Fruit fly (Drosophila melanogaster): ENCODE data around the gene RhoGAP68F.

Gene RhoGAP68F

dm6 chr3L:12178847-12179437 lies 40.3 kb downstream of the RhoGAP68F start (continued):
- TF ChIP-seq bbx (GFP tag; IDR thresholded peaks at IDR 0.05; ENCODE audit: partially characterized antibody) (no peak), CG8944 (GFP tag; optimal IDR thresholded peaks at IDR 0.05) (no peak), dan (GFP tag; IDR thresholded peaks at IDR 0.05) (no peak), trh (GFP tag; optimal IDR thresholded peaks at IDR 0.05) (no peak), sug (tag; optimal IDR thresholded peaks at IDR 0.05) (peak; percentile 23), CG4820 (GFP tag; optimal IDR thresholded peaks at IDR 0.05) (no peak), Med (GFP tag) (peak; percentile 67), nom (GFP tag; optimal IDR thresholded peaks at IDR 0.05) (no peak), CG15696 (tag; optimal IDR thresholded peaks at IDR 0.05) (no peak), CG15479 (GFP tag; optimal IDR thresholded peaks at IDR 0.05) (no peak), inv (GFP tag; IDR thresholded peaks at IDR 0.05; ENCODE audit: partially characterized antibody) (no peak), Aef1 (GFP tag; IDR thresholded peaks at IDR 0.05) (no peak), CG9817 (tag; optimal IDR thresholded peaks at IDR 0.05) (no peak), CG4360 (GFP tag; IDR thresholded peaks at IDR 0.05) (no peak), Bteb2 (GFP tag; optimal IDR thresholded peaks at IDR 0.05) (no peak), Dek (tag; optimal IDR thresholded peaks at IDR 0.05) (no peak), CG31365 (tag; optimal IDR thresholded peaks at IDR 0.05) (no peak), slbo (GFP tag; IDR thresholded peaks at IDR 0.05) (peak; percentile 50), esg (GFP tag; conservative IDR thresholded peaks at IDR 0.05) (0 out of 2 replicates have a peak, but pooled peaks have one; percentile 13), CG7745 (tag; optimal IDR thresholded peaks at IDR 0.05) (no peak), ems (GFP tag; optimal IDR thresholded peaks at IDR 0.05) (no peak), her (GFP tag; optimal IDR thresholded peaks at IDR 0.05) (no peak), Sry-β (GFP tag; optimal IDR thresholded peaks at IDR 0.05) (no peak), ab (GFP tag; optimal IDR thresholded peaks at IDR 0.05) (no peak), Hr78 (GFP tag; optimal IDR thresholded peaks at IDR 0.05) (peak in 1 of 2 experiments; percentile 22), ara (GFP tag; IDR thresholded peaks at IDR 0.05) (no peak), Dll (GFP tag; IDR thresholded peaks at IDR 0.05; ENCODE audit: partially characterized antibody) (no peak), vnd (GFP tag; IDR thresholded peaks at IDR 0.05; ENCODE audit: partially characterized antibody) (no peak), D19A (tag; optimal IDR thresholded peaks at IDR 0.05) (no peak), CG11560 (tag; IDR thresholded peaks at IDR 0.05) (no peak), CG3065 (GFP tag; optimal IDR thresholded peaks at IDR 0.05) (no peak), NfI (GFP tag; optimal IDR thresholded peaks at IDR 0.05) (no peak), Sin3A (optimal IDR thresholded peaks at IDR 0.05) (no peak), CG8281 (tag; optimal IDR thresholded peaks at IDR 0.05) (no peak), CG9727 (GFP tag; optimal IDR thresholded peaks at IDR 0.05) (no peak), seq (GFP tag; IDR thresholded peaks at IDR 0.05) (no peak), CG34224 (GFP tag; IDR thresholded peaks at IDR 0.05; ENCODE audit: partially characterized antibody) (no peak), gce (GFP tag; IDR thresholded peaks at IDR 0.05) (0 out of 3 replicates have a peak, but pooled peaks have one; percentile 21), ttk (GFP tag; IDR thresholded peaks at IDR 0.05) (no peak), Lim3 (GFP tag; IDR thresholded peaks at IDR 0.05) (no peak), croc (GFP tag; conservative IDR thresholded peaks at IDR 0.05) (no peak), Fer1 (GFP tag; optimal IDR thresholded peaks at IDR 0.05) (no peak), cg (GFP tag; optimal IDR thresholded peaks at IDR 0.05) (no peak), Awh (GFP tag; IDR thresholded peaks at IDR 0.05) (no peak), CG30403 (GFP tag; optimal IDR thresholded peaks at IDR 0.05) (no peak), CG3726 (GFP tag; IDR thresholded peaks at IDR 0.05) (no peak), Drgx (GFP tag; IDR thresholded peaks at IDR 0.05) (no peak), Atf6 (GFP tag; IDR thresholded peaks at IDR 0.05) (no peak), HmgD (GFP tag; optimal IDR thresholded peaks at IDR 0.05) (no peak), CG2120 (GFP tag; optimal IDR thresholded peaks at IDR 0.05) (peak; percentile 44), ac (GFP tag; optimal IDR thresholded peaks at IDR 0.05) (no peak)

All from whole organism, embryonic.